Worm (Caenorhabditis elegans): ENCODE results near the gene eat-6.

DNA sequence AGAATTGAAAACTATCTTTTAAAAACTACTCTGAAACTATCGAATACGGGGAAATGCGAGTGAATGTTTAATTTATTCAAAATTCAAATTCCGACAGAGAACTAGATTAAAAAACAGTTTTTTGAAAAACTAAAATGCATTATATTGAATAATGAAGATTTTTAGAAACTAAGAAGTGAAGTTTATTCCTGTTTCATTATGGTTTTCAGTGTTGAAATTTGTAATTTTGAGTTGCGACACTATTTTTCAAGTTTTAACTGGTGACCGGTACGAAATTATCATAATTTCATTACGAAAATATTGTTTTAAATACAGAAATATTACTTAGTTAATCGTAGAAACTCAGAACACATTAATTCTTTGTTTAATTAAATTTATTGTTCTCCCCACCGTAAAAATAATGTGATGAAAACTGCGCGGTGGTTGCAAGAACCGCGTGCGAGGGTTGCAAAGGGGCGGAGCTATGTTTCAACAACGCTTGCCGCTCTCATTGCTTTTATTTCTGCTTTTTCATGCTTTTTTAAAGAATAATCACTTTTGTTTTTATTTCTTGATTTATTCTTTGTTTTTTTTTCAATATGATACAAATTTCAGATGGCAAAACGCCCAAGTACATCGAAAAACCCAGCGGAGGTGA lies 46.4 kb upstream of the eat-6 start, which contains the start of gene him-17:
- peak; percentile 60 for TF ChIP-seq gmeb-1 (tag; optimal IDR thresholded peaks at IDR 0.05)
- TF ChIP-seq lin-11 (tag; optimal IDR thresholded peaks at IDR 0.05), result peak; percentile 25
- no peak for TF ChIP-seq nhr-12 (tag; optimal IDR thresholded peaks at IDR 0.05)
- no peak for TF ChIP-seq nhr-6 (tag; optimal IDR thresholded peaks at IDR 0.05)

All from whole organism, L2 larva.